Worm (Caenorhabditis elegans): Measurements from ENCODE around the gene lge-1.
A peak's percentile ranks its signal among the peaks of the same experiment; 100 is the strongest.

lge-1 gene

ce11 chrX:10951168-10951567 is 15.2 kb upstream of the lge-1 start, which contains the start of gene K09C8.7:
TSS of gene K09C8.7 (minus strand) at chrX:10951393.
- TF ChIP-seq pax-1 (tag; optimal IDR thresholded peaks at IDR 0.05) (no peak), pros-1 (tag; optimal IDR thresholded peaks at IDR 0.05) (no peak)

- TF ChIP-seq madf-2 (tag; optimal IDR thresholded peaks at IDR 0.05), result no peak
- TF ChIP-seq elt-2 (tag; optimal IDR thresholded peaks at IDR 0.05), result no peak
- TF ChIP-seq ceh-14 (tag; optimal IDR thresholded peaks at IDR 0.05), result no peak
- TF ChIP-seq ztf-16 (tag; optimal IDR thresholded peaks at IDR 0.05), result no peak
- TF ChIP-seq ceh-34 (tag; optimal IDR thresholded peaks at IDR 0.05), result no peak
- TF ChIP-seq C38D4.7 (GFP tag; optimal IDR thresholded peaks at IDR 0.05), result no peak
- TF ChIP-seq hlh-6 (tag; optimal IDR thresholded peaks at IDR 0.05), result no peak
- TF ChIP-seq fkh-6 (tag; optimal IDR thresholded peaks at IDR 0.05), result no peak
- no peak for TF ChIP-seq syd-9 (tag; optimal IDR thresholded peaks at IDR 0.05)
- no peak for TF ChIP-seq unc-86 (tag; optimal IDR thresholded peaks at IDR 0.05)
- no peak for TF ChIP-seq ceh-30 (tag; optimal IDR thresholded peaks at IDR 0.05)
- TF ChIP-seq ceh-24 (tag; optimal IDR thresholded peaks at IDR 0.05), result no peak
- TF ChIP-seq hlh-15 (tag; optimal IDR thresholded peaks at IDR 0.05), result no peak
- TF ChIP-seq C08G9.2 (tag; optimal IDR thresholded peaks at IDR 0.05), result no peak
- TF ChIP-seq K02D7.2 (tag; optimal IDR thresholded peaks at IDR 0.05), result no peak
- TF ChIP-seq odd-2 (tag; optimal IDR thresholded peaks at IDR 0.05), result no peak
- TF ChIP-seq hlh-8 (tag; optimal IDR thresholded peaks at IDR 0.05), result no peak
Observed at ce11 chrX:10951922-10952321, 14.4 kb upstream of the lge-1 start.

- TF ChIP-seq sdc-2 (tag; optimal IDR thresholded peaks at IDR 0.05), result no peak
- TF ChIP-seq hlh-15 (tag; optimal IDR thresholded peaks at IDR 0.05), result no peak
- no peak for TF ChIP-seq hlh-13 (GFP tag; optimal IDR thresholded peaks at IDR 0.05)
- TF ChIP-seq ama-1 (optimal IDR thresholded peaks at IDR 0.05), result no peak
- no peak for TF ChIP-seq odd-2 (tag; optimal IDR thresholded peaks at IDR 0.05)
- no peak for TF ChIP-seq dve-1 (tag; optimal IDR thresholded peaks at IDR 0.05)
- TF ChIP-seq unc-86 (tag; optimal IDR thresholded peaks at IDR 0.05), result no peak
- no peak for TF ChIP-seq tbx-2 (tag; optimal IDR thresholded peaks at IDR 0.05)
- TF ChIP-seq tbx-7 (tag; optimal IDR thresholded peaks at IDR 0.05), result no peak
- TF ChIP-seq nhr-11 (tag; optimal IDR thresholded peaks at IDR 0.05), result no peak
- TF ChIP-seq C08G9.2 (tag; optimal IDR thresholded peaks at IDR 0.05), result no peak
- no peak for TF ChIP-seq ets-4 (tag; optimal IDR thresholded peaks at IDR 0.05)
- no peak for TF ChIP-seq fax-1 (tag; optimal IDR thresholded peaks at IDR 0.05)
- no peak for TF ChIP-seq ceh-19 (GFP tag; optimal IDR thresholded peaks at IDR 0.05)
- no peak for TF ChIP-seq pqm-1 (tag; optimal IDR thresholded peaks at IDR 0.05)
Observed at ce11 chrX:10953834-10954233, 12.5 kb upstream of the lge-1 start, which contains the start of gene pbo-4. TSS of gene pbo-4 (plus strand) at chrX:10954134.

- peak; percentile 66 for TF ChIP-seq elt-2 (tag; optimal IDR thresholded peaks at IDR 0.05)
- no peak for TF ChIP-seq tbx-2 (tag; optimal IDR thresholded peaks at IDR 0.05)
Observed at ce11 chrX:10956972-10957678, 9.2 kb upstream of the lge-1 start.

- TF ChIP-seq elt-2 (tag; optimal IDR thresholded peaks at IDR 0.05), result no peak
- no peak for TF ChIP-seq unc-86 (tag; optimal IDR thresholded peaks at IDR 0.05)
- no peak for TF ChIP-seq nhr-11 (tag; optimal IDR thresholded peaks at IDR 0.05)
- no peak for TF ChIP-seq ceh-9 (tag; optimal IDR thresholded peaks at IDR 0.05)
- no peak for TF ChIP-seq pqm-1 (tag; optimal IDR thresholded peaks at IDR 0.05)
- TF ChIP-seq gmeb-2 (tag; optimal IDR thresholded peaks at IDR 0.05), result no peak
Observed at ce11 chrX:10958427-10958826, 7.9 kb upstream of the lge-1 start, which contains the start of gene nlp-19. TSS of gene nlp-19 (plus strand) at chrX:10958727.

- TF ChIP-seq ceh-9 (tag; optimal IDR thresholded peaks at IDR 0.05), result no peak
- no peak for TF ChIP-seq sox-4 (tag; optimal IDR thresholded peaks at IDR 0.05)
- no peak for TF ChIP-seq ztf-16 (tag; optimal IDR thresholded peaks at IDR 0.05)
- TF ChIP-seq ceh-6 (GFP tag; optimal IDR thresholded peaks at IDR 0.05), result no peak
- TF ChIP-seq elt-2 (tag; optimal IDR thresholded peaks at IDR 0.05), result no peak
- TF ChIP-seq unc-55 (GFP tag; optimal IDR thresholded peaks at IDR 0.05), result no peak
- TF ChIP-seq unc-42 (tag; optimal IDR thresholded peaks at IDR 0.05), result no peak
- TF ChIP-seq lin-11 (tag; optimal IDR thresholded peaks at IDR 0.05), result no peak
- no peak for TF ChIP-seq F13H6.1 (tag; optimal IDR thresholded peaks at IDR 0.05)
- TF ChIP-seq madf-2 (tag; optimal IDR thresholded peaks at IDR 0.05), result no peak
Observed at ce11 chrX:10959136-10959535, 7.2 kb upstream of the lge-1 start, which contains the start of gene K09C8.2. TSS of gene K09C8.2 (plus strand) at chrX:10959436.

Measured in whole organism, late embryonic.